Worm (Caenorhabditis elegans): ENCODE measurements around the gene C50E10.2.

C50E10.2 gene

DNA sequence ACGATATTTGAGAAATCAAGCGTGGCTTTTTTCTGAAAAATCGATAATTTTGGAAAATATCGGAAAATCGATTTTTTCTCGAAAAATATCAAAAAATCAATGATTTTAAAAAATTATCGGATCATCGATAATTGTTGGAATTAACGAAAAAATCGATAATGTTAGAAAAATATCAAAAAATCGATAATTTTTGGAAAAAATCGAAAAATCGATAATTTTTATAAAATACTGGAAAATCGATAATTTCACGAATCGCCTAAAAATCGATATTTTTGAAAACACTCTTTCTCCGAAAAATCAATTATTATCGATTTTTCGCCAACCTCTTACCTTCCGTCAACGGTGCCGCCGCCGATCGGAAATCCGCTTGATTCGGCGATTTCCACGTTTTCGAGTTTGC is 8.3 kb downstream of the C50E10.2 start:
- TF ChIP-seq nhr-10 (tag; optimal IDR thresholded peaks at IDR 0.05) (no peak), nhr-77 (tag; optimal IDR thresholded peaks at IDR 0.05) (no peak), lin-39 (tag; optimal IDR thresholded peaks at IDR 0.05) (no peak), dmd-4 (tag; optimal IDR thresholded peaks at IDR 0.05) (no peak), mbf-1 (tag; optimal IDR thresholded peaks at IDR 0.05) (no peak), mab-5 (tag; optimal IDR thresholded peaks at IDR 0.05) (no peak), sma-3 (GFP tag; optimal IDR thresholded peaks at IDR 0.05) (no peak), ztf-1 (GFP tag; conservative IDR thresholded peaks at IDR 0.05) (no peak), nhr-23 (tag; optimal IDR thresholded peaks at IDR 0.05) (no peak), mdl-1 (tag; optimal IDR thresholded peaks at IDR 0.05) (no peak), lin-13 (GFP tag; optimal IDR thresholded peaks at IDR 0.05) (no peak), nhr-12 (tag; optimal IDR thresholded peaks at IDR 0.05) (no peak), nhr-21 (tag; optimal IDR thresholded peaks at IDR 0.05) (no peak)

DNA sequence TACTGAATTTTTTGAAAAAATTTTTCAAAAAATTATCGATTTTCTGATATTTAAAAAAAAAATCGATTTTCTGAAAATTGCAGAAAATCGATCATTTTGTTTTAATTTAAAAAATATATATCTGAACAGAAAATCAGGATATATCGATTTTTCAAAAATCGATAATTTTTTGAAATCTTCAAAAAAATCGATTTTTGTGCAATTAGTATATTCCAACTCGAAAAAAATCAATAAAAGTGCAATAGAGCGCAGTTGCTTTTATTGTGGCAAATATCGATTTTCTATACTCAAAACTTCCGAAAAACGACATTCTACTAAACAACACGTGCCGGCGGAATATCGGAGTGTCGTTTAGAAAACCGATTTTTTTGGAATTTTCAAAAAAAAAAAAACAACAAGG is 8.8 kb downstream of the C50E10.2 start:
- TF ChIP-seq nhr-237 (tag; optimal IDR thresholded peaks at IDR 0.05) (no peak), unc-62 (GFP tag; optimal IDR thresholded peaks at IDR 0.05) (no peak), nhr-129 (tag; optimal IDR thresholded peaks at IDR 0.05) (no peak), nhr-10 (tag; optimal IDR thresholded peaks at IDR 0.05) (no peak), lsy-2 (tag; optimal IDR thresholded peaks at IDR 0.05) (no peak), elt-1 (tag; optimal IDR thresholded peaks at IDR 0.05) (no peak), nhr-77 (tag; optimal IDR thresholded peaks at IDR 0.05) (no peak), nhr-12 (tag; optimal IDR thresholded peaks at IDR 0.05) (no peak), aly-2 (tag; optimal IDR thresholded peaks at IDR 0.05) (no peak), mbf-1 (tag; optimal IDR thresholded peaks at IDR 0.05) (no peak), sma-3 (GFP tag; optimal IDR thresholded peaks at IDR 0.05) (no peak), mab-5 (tag; optimal IDR thresholded peaks at IDR 0.05) (no peak), nhr-6 (tag; optimal IDR thresholded peaks at IDR 0.05) (no peak)

DNA sequence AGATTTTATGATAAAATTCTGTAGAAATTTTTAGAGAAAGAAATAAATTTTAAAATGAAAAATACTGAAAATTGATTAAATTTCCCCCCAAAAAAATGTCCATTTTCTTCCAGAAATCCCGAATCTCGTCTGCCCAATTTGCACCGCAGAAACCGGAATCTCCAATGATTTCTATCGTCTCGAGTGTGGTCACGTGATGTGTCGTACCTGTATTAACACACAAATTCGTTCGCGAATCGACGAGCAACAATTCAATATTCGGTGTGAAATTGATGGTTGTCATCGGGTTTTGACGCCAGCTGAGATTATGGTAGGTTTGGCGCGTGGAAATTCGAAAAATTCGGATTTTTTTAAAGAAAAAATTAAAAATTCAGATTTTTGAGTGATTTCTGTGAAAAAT is 12.9 kb downstream of the C50E10.2 start:
- no peak for TF ChIP-seq C34F6.9 (tag; optimal IDR thresholded peaks at IDR 0.05)
- TF ChIP-seq crh-2 (tag; optimal IDR thresholded peaks at IDR 0.05): no peak
- TF ChIP-seq sem-4 (tag; optimal IDR thresholded peaks at IDR 0.05): no peak
- no peak for TF ChIP-seq nhr-6 (tag; optimal IDR thresholded peaks at IDR 0.05)
- TF ChIP-seq mbf-1 (tag; optimal IDR thresholded peaks at IDR 0.05): no peak
- no peak for TF ChIP-seq dmd-4 (tag; optimal IDR thresholded peaks at IDR 0.05)
- TF ChIP-seq sma-3 (GFP tag; optimal IDR thresholded peaks at IDR 0.05): no peak
- TF ChIP-seq zag-1 (tag; optimal IDR thresholded peaks at IDR 0.05): no peak
- TF ChIP-seq ama-1 (optimal IDR thresholded peaks at IDR 0.05): no peak
- TF ChIP-seq elt-1 (tag; optimal IDR thresholded peaks at IDR 0.05): no peak
- no peak for TF ChIP-seq unc-62 (GFP tag; optimal IDR thresholded peaks at IDR 0.05)

DNA sequence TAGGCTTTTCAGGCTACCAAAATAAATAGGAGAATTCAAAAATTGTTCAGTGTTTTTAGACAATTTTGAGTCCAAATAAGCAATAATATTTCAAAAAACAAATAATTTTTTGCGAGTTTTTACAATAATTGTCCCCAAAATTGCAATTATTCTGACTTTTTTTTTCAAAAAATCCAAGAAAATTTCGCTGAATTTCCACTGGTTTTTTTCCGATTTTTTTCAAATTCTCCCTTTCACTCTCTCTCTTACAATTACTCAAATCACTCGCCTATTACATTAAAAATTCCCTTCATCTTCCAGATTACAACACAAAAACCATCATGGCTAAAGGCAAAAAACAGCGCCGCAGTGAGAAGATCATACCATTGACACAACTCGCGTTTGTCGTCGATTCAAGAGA is 20.4 kb downstream of the C50E10.2 start, which contains the start of gene Y57A10A.31:
TSS of gene Y57A10A.31 (plus strand) at position 301 of the 400 bp plus-strand sequence.
- no peak for TF ChIP-seq nhr-77 (tag; optimal IDR thresholded peaks at IDR 0.05)
- TF ChIP-seq ama-1 (optimal IDR thresholded peaks at IDR 0.05): no peak
- TF ChIP-seq blmp-1 (tag; optimal IDR thresholded peaks at IDR 0.05; ENCODE audit: insufficient read depth): no peak
- TF ChIP-seq unc-55 (GFP tag; optimal IDR thresholded peaks at IDR 0.05): no peak
- no peak for TF ChIP-seq ceh-82 (tag; optimal IDR thresholded peaks at IDR 0.05)
- no peak for TF ChIP-seq lin-11 (tag; optimal IDR thresholded peaks at IDR 0.05)
- TF ChIP-seq crh-2 (tag; optimal IDR thresholded peaks at IDR 0.05): no peak
- no peak for TF ChIP-seq zag-1 (tag; optimal IDR thresholded peaks at IDR 0.05)
- TF ChIP-seq peb-1 (tag; optimal IDR thresholded peaks at IDR 0.05): no peak
- TF ChIP-seq unc-39 (tag; optimal IDR thresholded peaks at IDR 0.05): no peak

DNA sequence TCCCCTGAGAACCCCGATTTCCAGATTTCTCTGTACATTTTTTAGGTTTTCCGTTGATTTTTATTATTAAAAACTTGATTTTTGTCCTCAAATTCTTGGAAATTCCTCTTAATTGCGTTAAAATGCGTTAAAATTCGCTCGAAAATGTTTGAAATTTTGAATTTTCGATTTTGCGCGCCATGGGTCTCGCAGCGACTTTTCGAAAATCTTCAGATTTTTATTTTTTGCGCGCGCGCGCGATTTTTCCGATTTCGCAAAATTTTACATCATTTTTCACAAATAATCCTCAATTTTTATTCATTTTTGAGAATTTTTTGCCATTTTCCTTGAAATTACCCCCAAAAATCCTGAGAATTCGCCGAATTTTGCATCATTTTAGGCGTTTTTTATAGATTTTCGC is 25.5 kb downstream of the C50E10.2 start:
- TF ChIP-seq aly-2 (tag; optimal IDR thresholded peaks at IDR 0.05): no peak
- no peak for TF ChIP-seq lin-13 (GFP tag; optimal IDR thresholded peaks at IDR 0.05)
- no peak for TF ChIP-seq nhr-11 (tag; optimal IDR thresholded peaks at IDR 0.05)
- no peak for TF ChIP-seq nhr-25 (tag; optimal IDR thresholded peaks at IDR 0.05)
- no peak for TF ChIP-seq zag-1 (tag; optimal IDR thresholded peaks at IDR 0.05)
- TF ChIP-seq nhr-21 (tag; optimal IDR thresholded peaks at IDR 0.05): no peak
- no peak for TF ChIP-seq nhr-23 (tag; optimal IDR thresholded peaks at IDR 0.05)
- TF ChIP-seq snpc-4 (tag; optimal IDR thresholded peaks at IDR 0.05): no peak
- no peak for TF ChIP-seq mdl-1 (tag; optimal IDR thresholded peaks at IDR 0.05)
- no peak for TF ChIP-seq nhr-12 (tag; optimal IDR thresholded peaks at IDR 0.05)
- no peak for TF ChIP-seq nhr-237 (tag; optimal IDR thresholded peaks at IDR 0.05)
- no peak for TF ChIP-seq blmp-1 (tag; optimal IDR thresholded peaks at IDR 0.05; ENCODE audit: insufficient read depth)
- no peak for TF ChIP-seq unc-62 (GFP tag; optimal IDR thresholded peaks at IDR 0.05)
- TF ChIP-seq nhr-10 (tag; optimal IDR thresholded peaks at IDR 0.05): no peak
- no peak for TF ChIP-seq R02D3.7 (tag; optimal IDR thresholded peaks at IDR 0.05)
- TF ChIP-seq sma-9 (GFP tag; optimal IDR thresholded peaks at IDR 0.05): no peak
- TF ChIP-seq sma-9 (tag; optimal IDR thresholded peaks at IDR 0.05): no peak
- no peak for TF ChIP-seq Y55F3AM.14 (GFP tag; optimal IDR thresholded peaks at IDR 0.05)
- TF ChIP-seq ztf-4 (tag; optimal IDR thresholded peaks at IDR 0.05): no peak
- TF ChIP-seq F13H6.1 (tag; optimal IDR thresholded peaks at IDR 0.05): no peak
- TF ChIP-seq elt-1 (tag; optimal IDR thresholded peaks at IDR 0.05): no peak
